Worm (Caenorhabditis elegans) whole organism, L2 larva: ENCODE data around the gene aqp-6.

Experiments
- ama-1 ChIP-seq: fragments of 150-350 bp; optimal IDR thresholded peaks from 2 replicates; lab custom pipeline; 2018; ENCODE audit warnings: inconsistent platforms
- gmeb-1 ChIP-seq: fragments of 150-350 bp; optimal IDR thresholded peaks from 2 replicates; lab custom pipeline; 2014; ENCODE audit warnings: missing biosample characterization, missing genetic modification characterization
- lin-13 ChIP-seq: fragments of 150-350 bp; optimal IDR thresholded peaks from 2 replicates; lab custom pipeline; 2014; ENCODE audit warnings: missing biosample characterization, missing genetic modification reagents, missing genetic modification characterization
- nhr-12 ChIP-seq: fragments of 150-350 bp; optimal IDR thresholded peaks from 2 replicates; lab custom pipeline; 2014; ENCODE audit warnings: missing biosample characterization, missing genetic modification characterization
- nhr-6 ChIP-seq: fragments of 150-350 bp; optimal IDR thresholded peaks from 2 replicates; lab custom pipeline; 2014; ENCODE audit warnings: missing biosample characterization, missing genetic modification characterization
- peb-1 ChIP-seq: fragments of 150-350 bp; optimal IDR thresholded peaks from 2 replicates; lab custom pipeline; 2014; ENCODE audit warnings: missing biosample characterization, missing genetic modification characterization
- ztf-11 ChIP-seq: sonication (generic microtip); optimal IDR thresholded peaks from 2 replicates; lab custom pipeline; 2017; ENCODE audit warnings: missing biosample characterization, missing genetic modification characterization

DNA sequence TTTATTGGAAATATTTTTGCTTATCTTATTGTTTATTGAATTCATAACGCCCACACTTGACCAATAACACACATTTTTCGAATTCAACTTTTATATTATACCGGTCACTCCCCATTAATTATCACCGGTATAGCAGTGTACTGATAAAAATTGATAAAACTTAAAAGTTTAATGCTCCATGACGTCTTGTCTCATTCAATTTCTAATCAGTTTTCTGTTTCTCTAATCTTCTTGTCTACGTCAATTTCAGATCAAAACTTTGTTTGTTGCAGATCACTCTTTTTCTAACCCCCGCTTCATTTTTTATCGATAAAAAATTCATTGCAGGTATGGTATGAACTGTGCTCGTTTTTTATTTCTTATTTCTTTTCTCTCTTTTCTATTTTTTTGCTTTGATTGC is 45.5 kb downstream of the aqp-6 start:
- TF ChIP-seq nhr-6 (tag; lab: Kevin White, UChicago) (no peak), ama-1 (lab: Kevin White, UChicago) (no peak), gmeb-1 (peak; percentile 46), peb-1 (no peak), ztf-11 (tag; lab: Kevin White, UChicago) (no peak), lin-13 (GFP tag; lab: Kevin White, UChicago) (no peak), nhr-12 (no peak)
